Worm (Caenorhabditis elegans): ENCODE results near the gene srg-7.

- TF ChIP-seq unc-98 (GFP tag; IDR thresholded peaks at IDR 0.05) (no peak), unc-62 (GFP tag; optimal IDR thresholded peaks at IDR 0.05) (no peak)
These were observed 28.2 kb upstream of the srg-7 start, which contains the start of gene F47D12.7 for ce11 chrIII:6295972-6296700.

All from whole organism, L1 larva.